Worm (Caenorhabditis elegans): ENCODE data around the gene srbc-24.

ce11 chrV:2199594-2199993 lies 48.0 kb downstream of the srbc-24 start:
- TF ChIP-seq pha-4 (GFP tag; IDR thresholded peaks at IDR 0.05) (no peak), pha-4 (tag; optimal IDR thresholded peaks at IDR 0.05) (no peak), lsy-2 (tag; optimal IDR thresholded peaks at IDR 0.05) (no peak), hlh-11 (tag; optimal IDR thresholded peaks at IDR 0.05) (no peak), F10B5.3 (tag; optimal IDR thresholded peaks at IDR 0.05) (no peak), D1046.2 (GFP tag; IDR thresholded peaks at IDR 0.05) (no peak)

All from whole organism, L4 larva.